Fruit fly (Drosophila melanogaster) whole organism, wandering third instar larva: ENCODE data around the gene CG14855.

Source experiments
- Abd-B ChIP-seq: fragments of >200 bp; optimal IDR thresholded peaks from 2 replicates; lab custom pipeline; 2017; ENCODE audit warnings: missing biosample characterization, missing genetic modification characterization
- CG32264 ChIP-seq: fragments of 200-800 bp; sonication (Bioruptor generic); optimal IDR thresholded peaks from 2 replicates; lab custom pipeline; 2016; ENCODE audit warnings: missing biosample characterization, missing genetic modification characterization
- CG9705 ChIP-seq: fragments of 200-800 bp; sonication (Bioruptor generic); optimal IDR thresholded peaks from 2 replicates; lab custom pipeline; 2018; ENCODE audit warnings: missing biosample characterization, mild to moderate bottlenecking, missing genetic modification characterization
- CrebA ChIP-seq: fragments of 200-800 bp; sonication (Bioruptor generic); optimal IDR thresholded peaks from 2 replicates; lab custom pipeline; 2016; ENCODE audit warnings: missing biosample characterization, mild to moderate bottlenecking, missing genetic modification characterization, borderline replicate concordance
- OdsH ChIP-seq: fragments of 200-800 bp; sonication (Bioruptor generic); optimal IDR thresholded peaks from 2 replicates; lab custom pipeline; 2016; ENCODE audit warnings: missing biosample characterization, mild to moderate bottlenecking, missing genetic modification characterization
- lola ChIP-seq: fragments of >200 bp; optimal IDR thresholded peaks from 2 replicates; lab custom pipeline; 2017; ENCODE audit warnings: missing biosample characterization, missing genetic modification characterization
- usp ChIP-seq: fragments of >200 bp; optimal IDR thresholded peaks from 2 replicates; lab custom pipeline; 2017; ENCODE audit warnings: missing biosample characterization, missing genetic modification characterization

dm6 chr3R:14763487-14763886 lies 32.6 kb upstream of the CG14855 start:
- TF ChIP-seq CrebA (GFP tag; lab: Kevin White, UChicago) (no peak), CG9705 (GFP tag; lab: Kevin White, UChicago) (no peak), OdsH (no peak), lola (GFP tag; lab: Kevin White, UChicago) (no peak), CG32264 (GFP tag; lab: Kevin White, UChicago) (no peak), Abd-B (no peak), usp (GFP tag; lab: Kevin White, UChicago) (no peak)
